Fruit fly (Drosophila melanogaster): ENCODE measurements around the gene CG12617.

The CG12617 gene

dm6 chr2L:20334918-20335317 is 40.4 kb downstream of the CG12617 start (continued):
- TF ChIP-seq Dip2 (GFP tag; IDR thresholded peaks at IDR 0.05) (no peak), CG1647 (GFP tag; optimal IDR thresholded peaks at IDR 0.05) (no peak), CG9437 (GFP tag; optimal IDR thresholded peaks at IDR 0.05) (no peak), CG9817 (tag; optimal IDR thresholded peaks at IDR 0.05) (no peak), CG13424 (tag; optimal IDR thresholded peaks at IDR 0.05) (peak; percentile 30), lab (GFP tag; optimal IDR thresholded peaks at IDR 0.05) (no peak), pzg (GFP tag; optimal IDR thresholded peaks at IDR 0.05) (no peak), Drgx (GFP tag; IDR thresholded peaks at IDR 0.05) (peak; percentile 85), CG4730 (GFP tag; IDR thresholded peaks at IDR 0.05) (no peak), CG8924 (tag; optimal IDR thresholded peaks at IDR 0.05) (no peak), maf-S (GFP tag; optimal IDR thresholded peaks at IDR 0.05) (no peak), lmd (GFP tag; IDR thresholded peaks at IDR 0.05) (0 out of 2 replicates have a peak, but pooled peaks have one; percentile 6), Ptx1 (GFP tag; IDR thresholded peaks at IDR 0.05) (0 out of 2 replicates have a peak, but pooled peaks have one; percentile 31), salm (tag; optimal IDR thresholded peaks at IDR 0.05) (no peak), CG6254 (GFP tag; optimal IDR thresholded peaks at IDR 0.05) (no peak), ato (GFP tag; IDR thresholded peaks at IDR 0.05; ENCODE audit: partially characterized antibody) (no peak), fd102C (GFP tag; optimal IDR thresholded peaks at IDR 0.05) (no peak), ci (GFP tag; IDR thresholded peaks at IDR 0.05) (0 out of 3 replicates have a peak, but pooled peaks have one; percentile 38), CG11456 (GFP tag; IDR thresholded peaks at IDR 0.05) (no peak), Nf-YC (tag; optimal IDR thresholded peaks at IDR 0.05) (no peak), grn (GFP tag; optimal IDR thresholded peaks at IDR 0.05) (no peak), CG34224 (GFP tag; IDR thresholded peaks at IDR 0.05; ENCODE audit: partially characterized antibody) (no peak), H2.0 (GFP tag; IDR thresholded peaks at IDR 0.05) (no peak), Hr39 (optimal IDR thresholded peaks at IDR 0.05) (no peak), CG14667 (GFP tag; IDR thresholded peaks at IDR 0.05) (no peak), eve (GFP tag; optimal IDR thresholded peaks at IDR 0.05) (no peak), CG18764 (GFP tag; optimal IDR thresholded peaks at IDR 0.05) (no peak), Ravus (GFP tag; IDR thresholded peaks at IDR 0.05) (no peak), Dek (tag; optimal IDR thresholded peaks at IDR 0.05) (no peak), dmrt11E (tag; optimal IDR thresholded peaks at IDR 0.05) (no peak), CrebB (tag; optimal IDR thresholded peaks at IDR 0.05) (no peak), unc-4 (GFP tag; IDR thresholded peaks at IDR 0.05; ENCODE audit: partially characterized antibody) (no peak), Mes4 (GFP tag; optimal IDR thresholded peaks at IDR 0.05) (no peak), rib (GFP tag; IDR thresholded peaks at IDR 0.05) (no peak), btn (GFP tag; optimal IDR thresholded peaks at IDR 0.05) (no peak), CG5180 (GFP tag; optimal IDR thresholded peaks at IDR 0.05) (no peak), ssp (GFP tag; IDR thresholded peaks at IDR 0.05) (no peak), wor (GFP tag; IDR thresholded peaks at IDR 0.05) (no peak), jumu (GFP tag; optimal IDR thresholded peaks at IDR 0.05) (no peak), CG14014 (GFP tag; IDR thresholded peaks at IDR 0.05) (no peak), CG13775 (GFP tag; optimal IDR thresholded peaks at IDR 0.05) (no peak), row (GFP tag; IDR thresholded peaks at IDR 0.05) (peak; percentile 56), CG6765 (GFP tag; optimal IDR thresholded peaks at IDR 0.05) (no peak), ranshi (GFP tag; IDR thresholded peaks at IDR 0.05) (no peak), CG8290 (GFP tag; optimal IDR thresholded peaks at IDR 0.05) (no peak), CG8290 (tag; optimal IDR thresholded peaks at IDR 0.05) (no peak), CG14965 (GFP tag; optimal IDR thresholded peaks at IDR 0.05; ENCODE audit: borderline replicate concordance) (no peak), CG11398 (GFP tag; optimal IDR thresholded peaks at IDR 0.05) (no peak), run (tag; optimal IDR thresholded peaks at IDR 0.05) (no peak)
